Fruit fly (Drosophila melanogaster): ENCODE results near the gene Ip259.

Ip259 gene

dm6 chr2L:10366525-10366924, 41.6 kb upstream of the Ip259 start, which contains the start of gene CG5056 (continued):
- TF ChIP-seq pfk (GFP tag; optimal IDR thresholded peaks at IDR 0.05) (peak; percentile 95), sob (GFP tag; IDR thresholded peaks at IDR 0.05) (no peak), pho (GFP tag; optimal IDR thresholded peaks at IDR 0.05) (no peak), CG11504 (tag; optimal IDR thresholded peaks at IDR 0.05) (no peak), CTCF (GFP tag; optimal IDR thresholded peaks at IDR 0.05) (no peak), nerfin-1 (tag; optimal IDR thresholded peaks at IDR 0.05) (peak; percentile 12), CG16779 (GFP tag; IDR thresholded peaks at IDR 0.05) (no peak), CG17829 (tag; optimal IDR thresholded peaks at IDR 0.05) (peak; percentile 47), CG15601 (tag; optimal IDR thresholded peaks at IDR 0.05) (no peak), HLH3B (GFP tag; IDR thresholded peaks at IDR 0.05) (no peak), CG6813 (GFP tag; optimal IDR thresholded peaks at IDR 0.05) (no peak), tio (GFP tag; optimal IDR thresholded peaks at IDR 0.05) (no peak), CG10543 (GFP tag; optimal IDR thresholded peaks at IDR 0.05) (no peak), CG9797 (GFP tag; optimal IDR thresholded peaks at IDR 0.05) (peak; percentile 63), Opbp (GFP tag; IDR thresholded peaks at IDR 0.05; ENCODE audit: partially characterized antibody) (no peak), dpn (GFP tag; optimal IDR thresholded peaks at IDR 0.05) (peak in 1 of 2 experiments; percentile 31), sc (optimal IDR thresholded peaks at IDR 0.05) (no peak), sc (GFP tag; optimal IDR thresholded peaks at IDR 0.05) (no peak), CG1832 (GFP tag; optimal IDR thresholded peaks at IDR 0.05) (no peak), Nf-YC (tag; optimal IDR thresholded peaks at IDR 0.05) (peak; percentile 53), CG2202 (tag; optimal IDR thresholded peaks at IDR 0.05) (no peak), CG6854 (GFP tag; optimal IDR thresholded peaks at IDR 0.05) (no peak), kni (GFP tag; optimal IDR thresholded peaks at IDR 0.05) (no peak), CG4820 (GFP tag; optimal IDR thresholded peaks at IDR 0.05) (no peak), sna (GFP tag; IDR thresholded peaks at IDR 0.05; ENCODE audit: partially characterized antibody) (no peak), ro (GFP tag; IDR thresholded peaks at IDR 0.05) (no peak), zfh2 (GFP tag; optimal IDR thresholded peaks at IDR 0.05) (no peak), CG12942 (GFP tag; optimal IDR thresholded peaks at IDR 0.05) (no peak), org-1 (GFP tag; optimal IDR thresholded peaks at IDR 0.05) (no peak), CG11695 (GFP tag; IDR thresholded peaks at IDR 0.05) (no peak), gro (GFP tag; optimal IDR thresholded peaks at IDR 0.05) (peak; percentile 1), Vsx1 (GFP tag; optimal IDR thresholded peaks at IDR 0.05) (no peak), CG14710 (tag; optimal IDR thresholded peaks at IDR 0.05) (peak; percentile 65), CG1233 (GFP tag; optimal IDR thresholded peaks at IDR 0.05) (no peak), ssp (GFP tag; IDR thresholded peaks at IDR 0.05) (peak; percentile 39; the same call in 1 of the 2 replicates), pan (optimal IDR thresholded peaks at IDR 0.05) (no peak), pan (GFP tag; optimal IDR thresholded peaks at IDR 0.05 in 1 of 2, IDR thresholded peaks at IDR 0.05 in 1 of 2) (no peak), CG9932 (GFP tag; IDR thresholded peaks at IDR 0.05) (peak; percentile 36; the same call in 1 of the 2 replicates), unpg (GFP tag; optimal IDR thresholded peaks at IDR 0.05) (no peak), abd-A (tag; optimal IDR thresholded peaks at IDR 0.05) (no peak), MTF-1 (GFP tag; optimal IDR thresholded peaks at IDR 0.05; ENCODE audit: borderline replicate concordance) (no peak), CG17186 (GFP tag; optimal IDR thresholded peaks at IDR 0.05) (peak; percentile 48), sug (tag; optimal IDR thresholded peaks at IDR 0.05) (peak; percentile 37), Nf-YA (GFP tag; IDR thresholded peaks at IDR 0.05) (no peak), CG17912 (GFP tag; optimal IDR thresholded peaks at IDR 0.05) (peak; percentile 19), CG13287 (GFP tag; IDR thresholded peaks at IDR 0.05; ENCODE audit: partially characterized antibody) (0 out of 2 replicates have a peak, but pooled peaks have one; percentile 39), cg (GFP tag; optimal IDR thresholded peaks at IDR 0.05) (peak; percentile 64), her (GFP tag; optimal IDR thresholded peaks at IDR 0.05) (peak; percentile 95), CG6272 (GFP tag; IDR thresholded peaks at IDR 0.05) (no peak), Pdp1 (GFP tag; optimal IDR thresholded peaks at IDR 0.05) (peak in 1 of 2 experiments; percentile 88), Camta (GFP tag; optimal IDR thresholded peaks at IDR 0.05) (no peak), tgo (GFP tag; IDR thresholded peaks at IDR 0.05) (no peak)
